Worm (Caenorhabditis elegans) whole organism, young adult: ENCODE measurements around the gene fat-6.
A peak's percentile ranks its signal among the peaks of the same experiment; 100 is the strongest.

Experiments used
- C06A6.2 ChIP-seq: fragments of 200-800 bp; sonication (Bioruptor generic); conservative IDR thresholded peaks from 2 replicates; pipeline ENCODE4 v1.3.6; 2022; ENCODE audit warnings: missing genetic modification characterization, missing compliant biosample characterization
- D2030.7 ChIP-seq: fragments of 200-800 bp; sonication (Bioruptor generic); IDR thresholded peaks from 2 replicates; pipeline ENCODE4 v1.3.6; 2022; ENCODE audit warnings: missing genetic modification reagents, missing genetic modification characterization, missing compliant biosample characterization
- F22D6.2 ChIP-seq: sonication (generic microtip); optimal IDR thresholded peaks from 2 replicates; lab custom pipeline; 2016; ENCODE audit warnings: mild to moderate bottlenecking, missing genetic modification characterization, missing compliant biosample characterization
- F23B12.7 ChIP-seq: sonication (generic microtip); optimal IDR thresholded peaks from 2 replicates; lab custom pipeline; 2017; ENCODE audit warnings: missing genetic modification characterization, mild to moderate bottlenecking, missing compliant biosample characterization, antibody characterized with exemption, moderate library complexity; ENCODE audit not compliant: insufficient read depth
- F33H1.4 ChIP-seq: fragments of 200-800 bp; sonication (Bioruptor generic); IDR thresholded peaks from 2 replicates; pipeline ENCODE4 v1.3.6; 2022; ENCODE audit warnings: missing genetic modification reagents, missing genetic modification characterization, missing compliant biosample characterization
- F52B5.7 ChIP-seq: sonication (generic microtip); optimal IDR thresholded peaks from 2 replicates; lab custom pipeline; 2016; ENCODE audit warnings: mild to moderate bottlenecking, missing genetic modification characterization, missing compliant biosample characterization
- K11D2.4 ChIP-seq: fragments of 200-800 bp; sonication (Bioruptor generic); IDR thresholded peaks from 2 replicates; pipeline ENCODE4 v1.3.6; 2022; ENCODE audit warnings: missing genetic modification reagents, missing genetic modification characterization, missing compliant biosample characterization
- T07F8.4 ChIP-seq: sonication (generic microtip); optimal IDR thresholded peaks from 2 replicates; lab custom pipeline; 2016; ENCODE audit warnings: mild to moderate bottlenecking, missing genetic modification characterization, moderate library complexity, missing compliant biosample characterization
- T26A5.8 ChIP-seq: sonication (generic microtip); optimal IDR thresholded peaks from 2 replicates; lab custom pipeline; 2016; ENCODE audit warnings: missing genetic modification characterization, missing compliant biosample characterization
- Y53G8AR.9 ChIP-seq: fragments of 200-800 bp; sonication (Bioruptor generic); conservative IDR thresholded peaks from 2 replicates; pipeline ENCODE4 v1.3.6; 2022; ENCODE audit warnings: missing genetic modification reagents, missing genetic modification characterization, missing compliant biosample characterization
- Y79H2A.3 ChIP-seq: fragments of 200-800 bp; sonication (Bioruptor generic); conservative IDR thresholded peaks from 2 replicates; pipeline ENCODE4 v1.3.6; 2022; ENCODE audit warnings: missing genetic modification reagents, missing genetic modification characterization, missing compliant biosample characterization
- ZK185.1 ChIP-seq: sonication (generic microtip); optimal IDR thresholded peaks from 2 replicates; lab custom pipeline; 2016; ENCODE audit warnings: mild to moderate bottlenecking, missing genetic modification characterization, missing compliant biosample characterization; ENCODE audit not compliant: poor library complexity, severe bottlenecking
- ama-1 ChIP-seq, 3 experiments: fragments of 150-350 bp in 1 of 3; sonication (generic microtip) in 2 of 3; optimal IDR thresholded peaks; 2 replicates each; lab custom pipeline; 2014 to 2018; ENCODE audit warnings: missing biosample characterization in 2 of 3, missing genetic modification characterization in 2 of 3, missing genetic modification reagents in 2 of 3
- attf-6 ChIP-seq: fragments of 200-800 bp; sonication (Bioruptor generic); IDR thresholded peaks from 2 replicates; pipeline ENCODE4 v1.3.6; 2022; ENCODE audit warnings: missing genetic modification reagents, missing genetic modification characterization, missing compliant biosample characterization
- cebp-1 ChIP-seq, 2 experiments: fragments of 200-800 bp in 1 of 2; sonication (Bioruptor generic) in 1 of 2; sonication (generic microtip) in 1 of 2; IDR thresholded peaks in 1 of 2; optimal IDR thresholded peaks in 1 of 2; 2 replicates each; pipeline versions ENCODE4 v1.3.6 to Lab custom; 2017 to 2022; ENCODE audit warnings: missing compliant biosample characterization in 2 of 2, missing genetic modification characterization in 2 of 2, mild to moderate bottlenecking in 1 of 2, missing genetic modification reagents in 1 of 2, moderate library complexity in 1 of 2
- ceh-27 ChIP-seq: fragments of 200-800 bp; sonication (Bioruptor generic); optimal IDR thresholded peaks from 2 replicates; lab custom pipeline; 2018; ENCODE audit warnings: mild to moderate bottlenecking, missing genetic modification characterization, moderate library complexity, missing compliant biosample characterization
- ceh-40 ChIP-seq: fragments of 200-800 bp; sonication (Bioruptor generic); IDR thresholded peaks from 2 replicates; pipeline ENCODE4 v1.3.6; 2022; ENCODE audit warnings: missing genetic modification characterization, missing compliant biosample characterization
- ceh-79 ChIP-seq: sonication (generic microtip); optimal IDR thresholded peaks from 2 replicates; lab custom pipeline; 2017; ENCODE audit warnings: mild to moderate bottlenecking, missing genetic modification characterization, missing compliant biosample characterization
- chd-7 ChIP-seq: sonication (generic microtip); optimal IDR thresholded peaks from 2 replicates; lab custom pipeline; 2016; ENCODE audit warnings: mild to moderate bottlenecking, missing genetic modification characterization, moderate library complexity, missing compliant biosample characterization
- die-1 ChIP-seq: sonication (generic microtip); optimal IDR thresholded peaks from 2 replicates; lab custom pipeline; 2016; ENCODE audit warnings: missing genotype, mild to moderate bottlenecking, missing genetic modification characterization, missing compliant biosample characterization
- dox-1 ChIP-seq: fragments of 200-800 bp; sonication (Bioruptor generic); IDR thresholded peaks from 2 replicates; pipeline ENCODE4 v1.3.6; 2022; ENCODE audit warnings: missing genetic modification reagents, missing genetic modification characterization, missing compliant biosample characterization
- egl-18 ChIP-seq: fragments of 200-800 bp; sonication (Bioruptor generic); IDR thresholded peaks from 2 replicates; pipeline ENCODE4 v1.3.6; 2022; ENCODE audit warnings: missing genetic modification reagents, missing genetic modification characterization, missing compliant biosample characterization
- hmg-20 ChIP-seq: fragments of 200-800 bp; sonication (Bioruptor generic); IDR thresholded peaks from 2 replicates; pipeline ENCODE4 v1.3.6; 2022; ENCODE audit warnings: missing genetic modification reagents, missing genetic modification characterization, missing compliant biosample characterization
- hrde-1 ChIP-seq: sonication (generic microtip); optimal IDR thresholded peaks from 2 replicates; lab custom pipeline; 2016; ENCODE audit warnings: missing genetic modification characterization, mild to moderate bottlenecking, missing compliant biosample characterization, moderate library complexity, missing genotype, missing genetic modification reagents, borderline replicate concordance
- lin-35 ChIP-seq, 3 experiments: fragments of 150-350 bp in 2 of 3; sonication (generic microtip) in 1 of 3; optimal IDR thresholded peaks; 2 replicates each; lab custom pipeline; 2014 to 2018; ENCODE audit warnings: missing biosample characterization in 3 of 3, missing genetic modification characterization in 3 of 3, missing genetic modification reagents in 3 of 3
- lsy-27 ChIP-seq: sonication (generic microtip); optimal IDR thresholded peaks from 2 replicates; lab custom pipeline; 2017; ENCODE audit warnings: missing genetic modification characterization, mild to moderate bottlenecking, missing compliant biosample characterization, antibody characterized with exemption, missing genotype, borderline replicate concordance; ENCODE audit not compliant: insufficient read depth
- madf-10 ChIP-seq: sonication (generic microtip); optimal IDR thresholded peaks from 2 replicates; lab custom pipeline; 2016; ENCODE audit warnings: mild to moderate bottlenecking, missing genetic modification characterization, missing compliant biosample characterization
- madf-3 ChIP-seq: fragments of 200-800 bp; sonication (Bioruptor generic); IDR thresholded peaks from 2 replicates; pipeline ENCODE4 v1.3.6; 2022; ENCODE audit warnings: missing genetic modification reagents, missing genetic modification characterization, missing compliant biosample characterization
- mes-4 ChIP-seq: sonication (generic microtip); optimal IDR thresholded peaks from 2 replicates; lab custom pipeline; 2016; ENCODE audit warnings: missing genotype, missing genetic modification characterization, missing compliant biosample characterization
- nfya-1 ChIP-seq: sonication (generic microtip); optimal IDR thresholded peaks from 2 replicates; lab custom pipeline; 2017; ENCODE audit warnings: antibody characterized with exemption, missing compliant biosample characterization, missing genetic modification characterization, borderline replicate concordance; ENCODE audit not compliant: insufficient read depth
- nfyb-1 ChIP-seq: fragments of 200-800 bp; sonication (Bioruptor generic); IDR thresholded peaks from 2 replicates; pipeline ENCODE4 v1.3.6; 2022; ENCODE audit warnings: missing genetic modification reagents, missing genetic modification characterization, missing compliant biosample characterization
- pbrm-1 ChIP-seq: fragments of 200-800 bp; sonication (Bioruptor generic); IDR thresholded peaks from 2 replicates; pipeline ENCODE4 v1.3.6; 2022; ENCODE audit warnings: missing genetic modification reagents, missing genetic modification characterization, missing compliant biosample characterization
- pha-4 ChIP-seq: fragments of 150-350 bp; sonication (generic microtip); optimal IDR thresholded peaks from 2 replicates; lab custom pipeline; 2014; ENCODE audit warnings: missing biosample characterization, missing genetic modification reagents, missing genetic modification characterization
- rcor-1 ChIP-seq: fragments of 200-800 bp; sonication (Bioruptor generic); IDR thresholded peaks from 2 replicates; pipeline ENCODE4 v1.3.6; 2022; ENCODE audit warnings: missing genetic modification reagents, missing genetic modification characterization, missing compliant biosample characterization
- repo-1 ChIP-seq: sonication (generic microtip); optimal IDR thresholded peaks from 2 replicates; lab custom pipeline; 2017; ENCODE audit warnings: mild to moderate bottlenecking, missing genetic modification characterization, missing compliant biosample characterization
- sdz-38 ChIP-seq: sonication (generic microtip); optimal IDR thresholded peaks from 2 replicates; lab custom pipeline; 2016; ENCODE audit warnings: missing genotype, missing genetic modification characterization, missing compliant biosample characterization
- snpc-4 ChIP-seq, 5 experiments: fragments of 150-350 bp in 1 of 5; sonication (generic microtip) in 4 of 5; optimal IDR thresholded peaks; 2 replicates each; lab custom pipeline; 2014 to 2018; ENCODE audit warnings: missing genetic modification characterization in 5 of 5, missing biosample characterization in 3 of 5, antibody characterized with exemption in 2 of 5, mild to moderate bottlenecking in 2 of 5, missing compliant biosample characterization in 2 of 5, missing genotype in 2 of 5, moderate library complexity in 2 of 5, missing genetic modification reagents in 1 of 5
- tbx-9 ChIP-seq: sonication (generic microtip); optimal IDR thresholded peaks from 2 replicates; lab custom pipeline; 2016; ENCODE audit warnings: borderline replicate concordance, missing genetic modification characterization, inconsistent platforms, missing compliant biosample characterization
- zfh-2 ChIP-seq: fragments of 200-800 bp; sonication (Bioruptor generic); conservative IDR thresholded peaks from 2 replicates; pipeline ENCODE4 v1.3.6; 2022; ENCODE audit warnings: missing genetic modification reagents, missing genetic modification characterization, missing compliant biosample characterization
- zim-3 ChIP-seq: sonication (generic microtip); optimal IDR thresholded peaks from 2 replicates; lab custom pipeline; 2017; ENCODE audit warnings: mild to moderate bottlenecking, missing genetic modification characterization, moderate library complexity, missing compliant biosample characterization
- ztf-18 ChIP-seq: sonication (generic microtip); optimal IDR thresholded peaks from 2 replicates; lab custom pipeline; 2016; ENCODE audit warnings: missing genotype, mild to moderate bottlenecking, missing genetic modification characterization, missing compliant biosample characterization
- ztf-28 ChIP-seq: fragments of 200-800 bp; sonication (Bioruptor generic); IDR thresholded peaks from 2 replicates; pipeline ENCODE4 v1.3.6; 2022; ENCODE audit warnings: missing genetic modification reagents, missing genetic modification characterization, missing compliant biosample characterization
- ztf-3 ChIP-seq: fragments of 200-800 bp; sonication (Bioruptor generic); optimal IDR thresholded peaks from 2 replicates; lab custom pipeline; 2018; ENCODE audit warnings: mild to moderate bottlenecking, missing genetic modification characterization, missing compliant biosample characterization

fat-6 gene

DNA sequence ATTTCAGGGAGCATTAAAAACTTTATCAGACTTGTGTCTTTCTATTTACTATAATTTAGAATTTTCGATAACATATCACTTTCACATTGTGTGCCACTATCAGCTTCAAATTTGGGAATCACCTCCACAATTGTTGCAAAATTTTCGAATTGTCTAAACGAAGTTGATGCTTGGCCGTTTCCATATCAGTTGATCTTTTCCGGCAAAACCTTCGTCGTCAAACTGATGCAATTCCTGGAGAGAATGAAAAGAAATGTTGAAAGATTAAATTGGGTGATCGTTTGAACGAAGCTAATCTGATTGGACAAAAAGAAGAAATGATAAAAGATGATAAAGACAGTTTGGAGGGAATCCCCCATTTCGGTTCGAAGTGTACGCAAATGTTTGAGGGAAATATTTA, 40.1 kb upstream of the fat-6 start (continued):
- TF ChIP-seq mes-4 (no peak), D2030.7 (0 out of 2 replicates have a peak, but pooled peaks have one; percentile 20), ZK185.1 (tag; lab: Kevin White, UChicago) (peak; percentile 45), ama-1 (optimal IDR thresholded peaks at IDR 0.05; lab: Kevin White, UChicago) (peak; percentile 64), ama-1 (GFP tag; optimal IDR thresholded peaks at IDR 0.05; lab: Kevin White, UChicago) (peak in 1 of 2 experiments; percentile 24), hrde-1 (peak; percentile 16), ztf-18 (tag; lab: Kevin White, UChicago) (peak; percentile 26), F22D6.2 (no peak), nfyb-1 (GFP tag; lab: Robert Waterston, UW) (no peak), Y53G8AR.9 (peak; percentile 83), attf-6 (peak; percentile 51; the same call in 1 of the 2 replicates), T26A5.8 (tag; lab: Kevin White, UChicago) (peak; percentile 23), lsy-27 (tag; lab: Kevin White, UChicago) (no peak), ztf-28 (GFP tag; lab: Robert Waterston, UW) (no peak), K11D2.4 (GFP tag; lab: Robert Waterston, UW) (0 out of 2 replicates have a peak, but pooled peaks have one; percentile 22), hmg-20 (GFP tag; lab: Robert Waterston, UW) (no peak; the same call in 1 of the 2 replicates), rcor-1 (GFP tag; lab: Robert Waterston, UW) (0 out of 2 replicates have a peak, but pooled peaks have one; percentile 16), ceh-40 (GFP tag; lab: Robert Waterston, UW) (0 out of 2 replicates have a peak, but pooled peaks have one; percentile 15), tbx-9 (tag; lab: Kevin White, UChicago) (no peak), pha-4 (tag; lab: Kevin White, UChicago) (peak; percentile 71), cebp-1 (GFP tag; IDR thresholded peaks at IDR 0.05; lab: Robert Waterston, UW) (peak; percentile 63), cebp-1 (tag; optimal IDR thresholded peaks at IDR 0.05; lab: Kevin White, UChicago) (peak; percentile 65), snpc-4 (GFP tag; optimal IDR thresholded peaks at IDR 0.05; lab: Kevin White, UChicago) (no peak), snpc-4 (tag; optimal IDR thresholded peaks at IDR 0.05; lab: Kevin White, UChicago) (peak in 1 of 4 experiments; percentile 34), Y79H2A.3 (GFP tag; lab: Robert Waterston, UW) (0 out of 2 replicates have a peak, but pooled peaks have one; percentile 54), C06A6.2 (GFP tag; lab: Robert Waterston, UW) (peak; percentile 63; the same call in 1 of the 2 replicates), die-1 (tag; lab: Kevin White, UChicago) (peak; percentile 28), lin-35 (GFP tag; optimal IDR thresholded peaks at IDR 0.05; lab: Kevin White, UChicago) (peak in 1 of 3 experiments; percentile 53), pbrm-1 (GFP tag; lab: Robert Waterston, UW) (peak; percentile 44; the same call in 1 of the 2 replicates), ceh-79 (tag; lab: Kevin White, UChicago) (no peak), repo-1 (peak; percentile 81)

DNA sequence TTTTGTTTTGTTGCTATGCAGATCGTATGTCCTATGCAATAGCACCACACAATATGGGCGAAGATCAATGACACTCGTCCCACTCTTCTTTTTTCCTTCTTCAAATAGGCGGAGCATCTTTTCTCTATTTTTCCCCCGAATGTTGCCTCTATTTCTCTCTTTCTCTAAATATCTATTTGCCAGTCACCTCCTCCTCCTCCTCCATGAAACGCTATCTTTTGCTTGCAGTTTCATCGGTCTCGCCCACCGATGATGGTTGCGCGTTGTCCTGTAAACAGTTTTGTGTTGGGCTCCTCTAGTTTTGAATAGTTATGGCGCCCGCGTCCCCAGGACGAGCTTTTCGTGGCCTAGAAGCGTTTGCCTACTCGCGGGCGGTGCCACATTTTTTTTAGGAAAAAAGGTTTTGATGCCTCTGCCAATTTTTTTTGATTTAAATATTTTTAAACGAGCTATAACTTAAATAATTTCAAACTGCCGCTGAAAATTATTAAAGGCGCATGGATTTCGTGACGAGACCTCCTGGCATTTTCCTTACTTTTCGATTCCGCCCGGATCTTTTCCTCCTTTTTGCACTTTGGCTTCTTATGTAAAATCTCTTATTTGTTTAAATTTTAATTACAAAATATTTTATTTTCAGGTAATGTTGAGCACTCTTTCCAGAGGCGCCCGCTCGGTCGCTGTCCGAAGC, 37.3 kb upstream of the fat-6 start, which contains the start of gene gdh-1:
Gene gdh-1, plus strand, starts transcription at position 638 of the 688 bp plus-strand sequence.
- TF ChIP-seq nfya-1 (tag; lab: Kevin White, UChicago) = no peak
- no peak for TF ChIP-seq egl-18 (GFP tag; lab: Robert Waterston, UW)
- peak; percentile 28; the same call in 1 of the 2 replicates for TF ChIP-seq F33H1.4 (GFP tag; lab: Robert Waterston, UW)
- no peak for TF ChIP-seq ceh-27 (GFP tag; lab: Kevin White, UChicago)
- no peak for TF ChIP-seq sdz-38 (tag; lab: Kevin White, UChicago)
- TF ChIP-seq madf-3 (GFP tag; lab: Robert Waterston, UW) = no peak
- TF ChIP-seq madf-10 = no peak
- TF ChIP-seq pha-4 (tag; lab: Kevin White, UChicago) = no peak
- TF ChIP-seq ztf-3 (GFP tag; lab: Kevin White, UChicago) = no peak
- TF ChIP-seq dox-1 (GFP tag; lab: Robert Waterston, UW) = peak; percentile 55
- TF ChIP-seq F52B5.7 (tag; lab: Kevin White, UChicago) = no peak
- no peak for TF ChIP-seq hrde-1
- no peak for TF ChIP-seq mes-4
- TF ChIP-seq chd-7 (tag; lab: Kevin White, UChicago) = no peak
- no peak for TF ChIP-seq attf-6
- no peak for TF ChIP-seq T26A5.8 (tag; lab: Kevin White, UChicago)
- no peak for TF ChIP-seq zim-3 (tag; lab: Kevin White, UChicago)
- no peak for TF ChIP-seq pbrm-1 (GFP tag; lab: Robert Waterston, UW)
- no peak for TF ChIP-seq T07F8.4 (tag; lab: Kevin White, UChicago)
- no peak for TF ChIP-seq F23B12.7 (tag; lab: Kevin White, UChicago)
- no peak for TF ChIP-seq zfh-2 (GFP tag; lab: Robert Waterston, UW)
